Fruit fly (Drosophila melanogaster) whole organism, embryonic: ENCODE results near the gene Ing3.
A peak's percentile ranks its signal among the peaks of the same experiment; 100 is the strongest.

ENCODE experiments used
- Ada2b ChIP-seq: fragments of 200-800 bp; sonication (Bioruptor generic); IDR thresholded peaks from 2 replicates; pipeline ENCODE4 v1.3.6; 2022; ENCODE audit warnings: missing biosample characterization, missing genetic modification characterization
- Atf6 ChIP-seq: fragments of 200-800 bp; sonication (Bioruptor generic); IDR thresholded peaks from 2 replicates; pipeline ENCODE4 v1.3.6; 2022; ENCODE audit warnings: missing biosample characterization, missing genetic modification characterization
- BEAF-32 ChIP-seq: fragments of 200-800 bp; sonication (Bioruptor generic); optimal IDR thresholded peaks from 3 replicates; lab custom pipeline; 2017; ENCODE audit warnings: missing biosample characterization, missing genetic modification characterization, mild to moderate bottlenecking, moderate library complexity, missing genetic modification reagents
- CG10979 ChIP-seq: fragments of 200-800 bp; sonication (Bioruptor generic); optimal IDR thresholded peaks from 2 replicates; lab custom pipeline; 2018; ENCODE audit warnings: missing biosample characterization, mild to moderate bottlenecking, missing genetic modification characterization, moderate library complexity
- CG11085 ChIP-seq: fragments of 200-800 bp; sonication (Bioruptor generic); IDR thresholded peaks from 2 replicates; pipeline ENCODE4 v1.3.6; 2022; ENCODE audit warnings: missing biosample characterization, missing genetic modification characterization
- CG11093 ChIP-seq: fragments of 200-800 bp; sonication (Bioruptor generic); IDR thresholded peaks from 3 replicates; pipeline ENCODE4 v1.3.6; 2022; ENCODE audit warnings: missing biosample characterization, missing genetic modification characterization
- CG12104 ChIP-seq: fragments of 200-800 bp; sonication (Bioruptor generic); optimal IDR thresholded peaks from 3 replicates; lab custom pipeline; 2016; ENCODE audit warnings: missing biosample characterization, missing genetic modification characterization
- CG12155 ChIP-seq: fragments of 200-800 bp; sonication (Bioruptor generic); optimal IDR thresholded peaks from 3 replicates; lab custom pipeline; 2016; ENCODE audit warnings: missing biosample characterization, missing genetic modification characterization
- CG15514 ChIP-seq: fragments of 200-800 bp; sonication (Bioruptor generic); optimal IDR thresholded peaks from 3 replicates; lab custom pipeline; 2017; ENCODE audit warnings: missing biosample characterization, missing genetic modification characterization, mild to moderate bottlenecking, moderate library complexity, missing genetic modification reagents
- CG2116 ChIP-seq: fragments of 200-800 bp; sonication (Bioruptor generic); optimal IDR thresholded peaks from 3 replicates; lab custom pipeline; 2018; ENCODE audit warnings: missing biosample characterization, mild to moderate bottlenecking, missing genetic modification characterization
- CG2120 ChIP-seq: fragments of 200-800 bp; sonication (Bioruptor generic); optimal IDR thresholded peaks from 3 replicates; lab custom pipeline; 2016; ENCODE audit warnings: missing biosample characterization, missing genetic modification characterization
- CG2202 ChIP-seq: fragments of 200-800 bp; sonication (Bioruptor generic); optimal IDR thresholded peaks from 2 replicates; lab custom pipeline; 2018; ENCODE audit warnings: missing biosample characterization, mild to moderate bottlenecking, missing genetic modification characterization
- CG2712 ChIP-seq: fragments of 200-800 bp; optimal IDR thresholded peaks from 3 replicates; lab custom pipeline; 2019; ENCODE audit warnings: missing biosample characterization, mild to moderate bottlenecking, missing genetic modification characterization, moderate library complexity
- CG6272 ChIP-seq: fragments of 200-800 bp; sonication (Bioruptor generic); IDR thresholded peaks from 2 replicates; pipeline ENCODE4 v1.3.6; 2022; ENCODE audit warnings: missing biosample characterization, missing genetic modification characterization
- CG6791 ChIP-seq: fragments of 200-800 bp; sonication (Bioruptor generic); IDR thresholded peaks from 3 replicates; pipeline ENCODE4 v1.3.6; 2022; ENCODE audit warnings: missing biosample characterization, missing genetic modification characterization; ENCODE audit not compliant: partially characterized antibody
- CG7556 ChIP-seq: fragments of 200-800 bp; sonication (Bioruptor generic); optimal IDR thresholded peaks from 2 replicates; lab custom pipeline; 2017; ENCODE audit warnings: missing biosample characterization, mild to moderate bottlenecking, missing genetic modification characterization
- CG8944 ChIP-seq: fragments of 200-800 bp; sonication (Bioruptor generic); optimal IDR thresholded peaks from 3 replicates; lab custom pipeline; 2016; ENCODE audit warnings: missing biosample characterization, missing genetic modification characterization
- CG9609 ChIP-seq: fragments of 200-800 bp; sonication (Bioruptor generic); optimal IDR thresholded peaks from 3 replicates; lab custom pipeline; 2016; ENCODE audit warnings: missing biosample characterization, missing genetic modification characterization
- CG9876 ChIP-seq: fragments of 200-800 bp; sonication (Bioruptor generic); optimal IDR thresholded peaks from 2 replicates; lab custom pipeline; 2016; ENCODE audit warnings: missing biosample characterization, missing genetic modification characterization
- Dek ChIP-seq: fragments of 200-800 bp; sonication (Bioruptor generic); optimal IDR thresholded peaks from 3 replicates; lab custom pipeline; 2019; ENCODE audit warnings: missing biosample characterization, mild to moderate bottlenecking, missing genetic modification characterization, moderate library complexity
- ERR ChIP-seq: fragments of 200-800 bp; sonication (Bioruptor generic); optimal IDR thresholded peaks from 2 replicates; lab custom pipeline; 2016; ENCODE audit warnings: missing biosample characterization, missing genetic modification characterization
- Fer1 ChIP-seq: fragments of 200-800 bp; sonication (Bioruptor generic); optimal IDR thresholded peaks from 2 replicates; lab custom pipeline; 2017; ENCODE audit warnings: missing biosample characterization, mild to moderate bottlenecking, missing genetic modification characterization
- GATAe ChIP-seq: fragments of 200-800 bp; sonication (Bioruptor generic); conservative IDR thresholded peaks from 2 replicates; pipeline ENCODE4 v1.3.6; 2022; ENCODE audit warnings: missing biosample characterization, missing genetic modification characterization
- NC2β ChIP-seq: fragments of 200-800 bp; sonication (Bioruptor generic); optimal IDR thresholded peaks from 2 replicates; lab custom pipeline; 2016; ENCODE audit warnings: missing biosample characterization, missing genetic modification characterization
- Nf-YC ChIP-seq: fragments of 200-800 bp; optimal IDR thresholded peaks from 3 replicates; lab custom pipeline; 2019; ENCODE audit warnings: missing biosample characterization, mild to moderate bottlenecking, missing genetic modification characterization, moderate library complexity
- Optix ChIP-seq: fragments of 200-800 bp; sonication (Bioruptor generic); IDR thresholded peaks from 3 replicates; pipeline ENCODE4 v1.3.6; 2022; ENCODE audit warnings: missing biosample characterization, missing genetic modification characterization
- Scr ChIP-seq: fragments of 200-800 bp; sonication (Bioruptor generic); IDR thresholded peaks from 2 replicates; pipeline ENCODE4 v1.3.6; 2022; ENCODE audit warnings: missing biosample characterization, missing genetic modification characterization; ENCODE audit not compliant: partially characterized antibody
- al ChIP-seq: fragments of 200-800 bp; sonication (Bioruptor generic); IDR thresholded peaks from 2 replicates; pipeline ENCODE4 v1.3.6; 2022; ENCODE audit warnings: missing biosample characterization, missing genetic modification characterization
- btn ChIP-seq: fragments of 200-800 bp; sonication (Bioruptor generic); optimal IDR thresholded peaks from 2 replicates; lab custom pipeline; 2016; ENCODE audit warnings: missing biosample characterization, missing genetic modification characterization
- ci ChIP-seq: fragments of 200-800 bp; sonication (Bioruptor generic); IDR thresholded peaks from 3 replicates; pipeline ENCODE4 v1.3.6; 2022; ENCODE audit warnings: missing biosample characterization, missing genetic modification characterization
- dysf ChIP-seq: fragments of 200-800 bp; sonication (Bioruptor generic); IDR thresholded peaks from 3 replicates; pipeline ENCODE4 v1.3.6; 2022; ENCODE audit warnings: missing biosample characterization, missing genetic modification characterization
- emc ChIP-seq: fragments of 200-800 bp; sonication (Bioruptor generic); optimal IDR thresholded peaks from 2 replicates; lab custom pipeline; 2016; ENCODE audit warnings: missing biosample characterization, missing genetic modification characterization
- eve ChIP-seq, 2 experiments: fragments of >200 bp; optimal IDR thresholded peaks; 2 replicates each; lab custom pipeline; 2017; ENCODE audit warnings: missing biosample characterization in 2 of 2, missing genetic modification characterization in 2 of 2
- fd102C ChIP-seq: fragments of 200-800 bp; sonication (Bioruptor generic); optimal IDR thresholded peaks from 2 replicates; lab custom pipeline; 2018; ENCODE audit warnings: missing biosample characterization, mild to moderate bottlenecking, missing genetic modification characterization, moderate library complexity
- fu2 ChIP-seq: fragments of 200-800 bp; sonication (Bioruptor generic); optimal IDR thresholded peaks from 2 replicates; lab custom pipeline; 2016; ENCODE audit warnings: missing biosample characterization, missing genetic modification characterization
- hbn ChIP-seq: fragments of 200-800 bp; sonication (Bioruptor generic); IDR thresholded peaks from 2 replicates; pipeline ENCODE4 v1.3.6; 2022; ENCODE audit warnings: missing biosample characterization, missing genetic modification characterization; ENCODE audit not compliant: partially characterized antibody
- hth ChIP-seq: fragments of >200 bp; optimal IDR thresholded peaks from 2 replicates; lab custom pipeline; 2017; ENCODE audit warnings: inconsistent platforms
- nom ChIP-seq: fragments of 200-800 bp; sonication (Bioruptor generic); optimal IDR thresholded peaks from 2 replicates; lab custom pipeline; 2017; ENCODE audit warnings: missing biosample characterization, missing genetic modification characterization, mild to moderate bottlenecking, moderate library complexity, missing genetic modification reagents
- pan ChIP-seq, 4 experiments: fragments of >200 bp in 3 of 4; fragments of 200-800 bp in 1 of 4; sonication (Bioruptor generic) in 1 of 4; optimal IDR thresholded peaks in 3 of 4; IDR thresholded peaks in 1 of 4; 2 replicates each; pipeline versions ENCODE4 v1.3.6 to Lab custom; 2017 to 2022; ENCODE audit warnings: missing biosample characterization in 2 of 4, missing genetic modification characterization in 2 of 4, mixed read lengths in 1 of 4
- pros ChIP-seq: fragments of 200-800 bp; sonication (Bioruptor generic); optimal IDR thresholded peaks from 3 replicates; lab custom pipeline; 2019; ENCODE audit warnings: missing biosample characterization, mild to moderate bottlenecking, missing genetic modification characterization, moderate library complexity
- psq ChIP-seq: fragments of 200-800 bp; sonication (Bioruptor generic); optimal IDR thresholded peaks from 2 replicates; lab custom pipeline; 2017; ENCODE audit warnings: missing biosample characterization, missing genetic modification characterization
- pzg ChIP-seq: fragments of 200-800 bp; sonication (Bioruptor generic); optimal IDR thresholded peaks from 3 replicates; lab custom pipeline; 2018; ENCODE audit warnings: missing biosample characterization, mild to moderate bottlenecking, missing genetic modification characterization, moderate library complexity
- row ChIP-seq: fragments of 200-800 bp; sonication (Bioruptor generic); IDR thresholded peaks from 3 replicates; pipeline ENCODE4 v1.3.6; 2022; ENCODE audit warnings: missing biosample characterization, missing genetic modification characterization
- run ChIP-seq: fragments of 200-800 bp; sonication (Bioruptor generic); optimal IDR thresholded peaks from 3 replicates; lab custom pipeline; 2018; ENCODE audit warnings: missing biosample characterization, mild to moderate bottlenecking, missing genetic modification characterization
- tin ChIP-seq: fragments of 200-800 bp; sonication (Bioruptor generic); optimal IDR thresholded peaks from 3 replicates; lab custom pipeline; 2016; ENCODE audit warnings: missing biosample characterization, missing genetic modification characterization
- tll ChIP-seq, 2 experiments: fragments of 200-800 bp in 1 of 2; fragments of >200 bp in 1 of 2; sonication (Bioruptor generic) in 1 of 2; optimal IDR thresholded peaks; 2 replicates each; lab custom pipeline; 2017 to 2019; ENCODE audit warnings: missing biosample characterization in 2 of 2, missing genetic modification characterization in 2 of 2, mild to moderate bottlenecking in 1 of 2, moderate library complexity in 1 of 2
- trem ChIP-seq: fragments of 200-800 bp; optimal IDR thresholded peaks from 3 replicates; lab custom pipeline; 2019; ENCODE audit warnings: missing biosample characterization, mild to moderate bottlenecking, missing genetic modification characterization, moderate library complexity
- trh ChIP-seq: fragments of 200-800 bp; sonication (Bioruptor generic); optimal IDR thresholded peaks from 2 replicates; lab custom pipeline; 2016; ENCODE audit warnings: missing biosample characterization, missing genetic modification characterization
- usp ChIP-seq: fragments of >200 bp; optimal IDR thresholded peaks from 2 replicates; lab custom pipeline; 2017; ENCODE audit warnings: missing biosample characterization, missing genetic modification characterization
- vnd ChIP-seq: fragments of 200-800 bp; sonication (Bioruptor generic); IDR thresholded peaks from 3 replicates; pipeline ENCODE4 v1.3.6; 2022; ENCODE audit warnings: missing biosample characterization, missing genetic modification characterization; ENCODE audit not compliant: partially characterized antibody

Ing3 gene

dm6 chrX:18645720-18646213 lies 7.1 kb downstream of the Ing3 start (continued):
- TF ChIP-seq ERR (GFP tag; lab: Kevin White, UChicago): no peak
- peak; percentile 49 for TF ChIP-seq tin (GFP tag; lab: Kevin White, UChicago)
- no peak for TF ChIP-seq CG6791 (GFP tag; lab: Robert Waterston, UW)
- TF ChIP-seq BEAF-32: no peak
- peak; percentile 25 for TF ChIP-seq psq (GFP tag; lab: Kevin White, UChicago)
- TF ChIP-seq btn (GFP tag; lab: Kevin White, UChicago): no peak
- peak; percentile 44 for TF ChIP-seq NC2β (GFP tag; lab: Kevin White, UChicago)
- peak; percentile 53 for TF ChIP-seq fd102C (GFP tag; lab: Kevin White, UChicago)
- TF ChIP-seq vnd (GFP tag; lab: Robert Waterston, UW): no peak
- no peak; the same call in 1 of the 2 replicates for TF ChIP-seq Atf6 (GFP tag; lab: Robert Waterston, UW)
- peak; percentile 38 for TF ChIP-seq trem (tag; lab: Kevin White, UChicago)
- TF ChIP-seq nom (GFP tag; lab: Kevin White, UChicago): no peak
- no peak for TF ChIP-seq Optix (GFP tag; lab: Robert Waterston, UW)
- TF ChIP-seq CG10979: peak; percentile 76
- peak; percentile 64 for TF ChIP-seq CG7556 (GFP tag; lab: Kevin White, UChicago)
- no peak for TF ChIP-seq eve (GFP tag; optimal IDR thresholded peaks at IDR 0.05; lab: Kevin White, UChicago)
- TF ChIP-seq tll (GFP tag; optimal IDR thresholded peaks at IDR 0.05; lab: Kevin White, UChicago): no peak
- no peak for TF ChIP-seq emc (GFP tag; lab: Kevin White, UChicago)
- peak; percentile 60 for TF ChIP-seq CG12155
- TF ChIP-seq usp (GFP tag; lab: Kevin White, UChicago): no peak
- peak; percentile 3 for TF ChIP-seq CG2116 (GFP tag; lab: Kevin White, UChicago)
- TF ChIP-seq CG8944 (GFP tag; lab: Kevin White, UChicago): no peak
- no peak for TF ChIP-seq Ada2b (GFP tag; lab: Robert Waterston, UW)
- TF ChIP-seq CG12104 (GFP tag; lab: Kevin White, UChicago): peak; percentile 58
- TF ChIP-seq row (GFP tag; lab: Robert Waterston, UW): peak; percentile 73
- TF ChIP-seq fu2: peak; percentile 11
- TF ChIP-seq pros: no peak
- peak; percentile 23 for TF ChIP-seq CG2202
- no peak for TF ChIP-seq run
- TF ChIP-seq CG11085 (GFP tag; lab: Robert Waterston, UW): peak; percentile 46; the same call in 1 of the 2 replicates
- TF ChIP-seq Dek (tag; lab: Kevin White, UChicago): peak; percentile 31
- TF ChIP-seq hbn (GFP tag; lab: Robert Waterston, UW): no peak
- peak; percentile 19 for TF ChIP-seq Nf-YC (tag; lab: Kevin White, UChicago)
- peak; percentile 76 for TF ChIP-seq CG2712 (tag; lab: Kevin White, UChicago)
- peak; percentile 68 for TF ChIP-seq CG2120 (GFP tag; lab: Kevin White, UChicago)
- no peak for TF ChIP-seq pzg (GFP tag; lab: Kevin White, UChicago)
- peak; percentile 60; the same call in 2 of the 3 replicates for TF ChIP-seq ci (GFP tag; lab: Robert Waterston, UW)
- no peak for TF ChIP-seq CG9876 (GFP tag; lab: Kevin White, UChicago)
- no peak for TF ChIP-seq pan (optimal IDR thresholded peaks at IDR 0.05; lab: Kevin White, UChicago)
- TF ChIP-seq pan (GFP tag; optimal IDR thresholded peaks at IDR 0.05 in 1 of 2, IDR thresholded peaks at IDR 0.05 in 1 of 2): no peak
- peak; percentile 73; the same call in 2 of the 3 replicates for TF ChIP-seq dysf
- peak; percentile 42 for TF ChIP-seq CG15514
- TF ChIP-seq Fer1 (GFP tag; lab: Kevin White, UChicago): peak; percentile 54
- TF ChIP-seq al: 0 out of 2 replicates have a peak, but pooled peaks have one; percentile 4
- no peak for TF ChIP-seq CG11093 (GFP tag; lab: Robert Waterston, UW)
- no peak for TF ChIP-seq GATAe (GFP tag; lab: Robert Waterston, UW)
- no peak for TF ChIP-seq hth (lab: Kevin White, UChicago)
- peak; percentile 8 for TF ChIP-seq CG9609 (GFP tag; lab: Kevin White, UChicago)
- TF ChIP-seq Scr (GFP tag; lab: Robert Waterston, UW): no peak
- no peak for TF ChIP-seq CG6272 (GFP tag; lab: Robert Waterston, UW)
- TF ChIP-seq trh: no peak
